Worm (Caenorhabditis elegans): ENCODE measurements around the gene ZK896.4.
A peak's percentile ranks its signal among the peaks of the same experiment; 100 is the strongest.

ZK896.4 gene

ce11 chrIV:12901602-12902001 is 18.5 kb upstream of the ZK896.4 start (continued):
- TF ChIP-seq hmg-1.1 (GFP tag; IDR thresholded peaks at IDR 0.05) (no peak), F44E2.7 (GFP tag; IDR thresholded peaks at IDR 0.05) (no peak), egl-27 (tag; optimal IDR thresholded peaks at IDR 0.05) (no peak), ztf-7 (tag; optimal IDR thresholded peaks at IDR 0.05) (no peak), dve-1 (tag; optimal IDR thresholded peaks at IDR 0.05; ENCODE audit: insufficient read depth) (peak; percentile 3), lir-3 (tag; optimal IDR thresholded peaks at IDR 0.05) (no peak), daf-16 (GFP tag; optimal IDR thresholded peaks at IDR 0.05) (no peak), daf-16 (tag; optimal IDR thresholded peaks at IDR 0.05) (peak; percentile 30), attf-4 (tag; optimal IDR thresholded peaks at IDR 0.05) (no peak), mdl-1 (tag; optimal IDR thresholded peaks at IDR 0.05) (peak in 1 of 2 experiments; percentile 16), hlh-30 (tag; optimal IDR thresholded peaks at IDR 0.05; ENCODE audit: insufficient read depth) (peak; percentile 19), T26A8.4 (GFP tag; IDR thresholded peaks at IDR 0.05) (no peak), saeg-2 (GFP tag; IDR thresholded peaks at IDR 0.05) (no peak), lin-29 (GFP tag; IDR thresholded peaks at IDR 0.05) (no peak), nhr-41 (GFP tag; IDR thresholded peaks at IDR 0.05) (no peak), lsy-2 (tag; optimal IDR thresholded peaks at IDR 0.05) (no peak), pqm-1 (tag; optimal IDR thresholded peaks at IDR 0.05) (peak; percentile 18), ceh-62 (tag; optimal IDR thresholded peaks at IDR 0.05) (no peak), dmd-6 (GFP tag; IDR thresholded peaks at IDR 0.05) (peak; percentile 81), arid-1 (GFP tag; conservative IDR thresholded peaks at IDR 0.05) (no peak), rbr-2 (tag; optimal IDR thresholded peaks at IDR 0.05) (no peak), R02D3.7 (tag; optimal IDR thresholded peaks at IDR 0.05) (no peak), fkh-10 (GFP tag; optimal IDR thresholded peaks at IDR 0.05) (no peak), nhr-10 (tag; optimal IDR thresholded peaks at IDR 0.05) (no peak), nhr-48 (tag; optimal IDR thresholded peaks at IDR 0.05) (no peak), fos-1 (tag; optimal IDR thresholded peaks at IDR 0.05) (no peak), gei-8 (GFP tag; optimal IDR thresholded peaks at IDR 0.05) (no peak), hlh-11 (tag; optimal IDR thresholded peaks at IDR 0.05) (peak; percentile 20)

ce11 chrIV:12900267-12900666 is 17.2 kb upstream of the ZK896.4 start, which contains the start of gene K08D8.10:
K08D8.10 (plus strand) TSS chrIV:12900567.
- TF ChIP-seq daf-16 (GFP tag; optimal IDR thresholded peaks at IDR 0.05) (no peak), daf-16 (tag; optimal IDR thresholded peaks at IDR 0.05) (peak; percentile 9), zip-2 (tag; optimal IDR thresholded peaks at IDR 0.05) (no peak), nhr-11 (tag; optimal IDR thresholded peaks at IDR 0.05) (no peak)

ce11 chrIV:12899392-12899791 is 16.3 kb upstream of the ZK896.4 start, which contains the start of gene K08D8.9:
K08D8.9 (plus strand) TSS chrIV:12899692.
- TF ChIP-seq unc-39 (tag; optimal IDR thresholded peaks at IDR 0.05), result no peak
- no peak for TF ChIP-seq dmd-8 (GFP tag; IDR thresholded peaks at IDR 0.05)
- no peak for TF ChIP-seq spr-1 (tag; optimal IDR thresholded peaks at IDR 0.05)

ce11 chrIV:12898823-12899222 is 15.7 kb upstream of the ZK896.4 start:
- no peak for TF ChIP-seq zip-2 (tag; optimal IDR thresholded peaks at IDR 0.05)
- peak; percentile 59 for TF ChIP-seq nhr-28 (tag; optimal IDR thresholded peaks at IDR 0.05)
- TF ChIP-seq daf-16 (GFP tag; optimal IDR thresholded peaks at IDR 0.05), result no peak
- peak; percentile 38 for TF ChIP-seq daf-16 (tag; optimal IDR thresholded peaks at IDR 0.05)
- TF ChIP-seq duxl-1 (tag; optimal IDR thresholded peaks at IDR 0.05; ENCODE audit: poor library complexity), result no peak

- TF ChIP-seq lin-38 (GFP tag; IDR thresholded peaks at IDR 0.05), result no peak
- no peak for TF ChIP-seq ama-1 (optimal IDR thresholded peaks at IDR 0.05)
- no peak for TF ChIP-seq Y105C5A.15 (GFP tag; IDR thresholded peaks at IDR 0.05)
- TF ChIP-seq pha-4 (GFP tag; IDR thresholded peaks at IDR 0.05), result no peak
- no peak for TF ChIP-seq pha-4 (tag; optimal IDR thresholded peaks at IDR 0.05)
- no peak for TF ChIP-seq F49E8.2 (tag; optimal IDR thresholded peaks at IDR 0.05; ENCODE audit: borderline replicate concordance)
- no peak for TF ChIP-seq duxl-1 (tag; optimal IDR thresholded peaks at IDR 0.05; ENCODE audit: poor library complexity)
- TF ChIP-seq spr-3 (GFP tag; optimal IDR thresholded peaks at IDR 0.05), result no peak
- peak in 1 of 2 experiments; percentile 74 for TF ChIP-seq unc-62 (GFP tag; optimal IDR thresholded peaks at IDR 0.05 in 1 of 2)
- no peak for TF ChIP-seq unc-62 (tag; optimal IDR thresholded peaks at IDR 0.05)
- TF ChIP-seq set-16 (GFP tag; IDR thresholded peaks at IDR 0.05), result no peak
- TF ChIP-seq tra-1 (GFP tag; IDR thresholded peaks at IDR 0.05), result no peak
- TF ChIP-seq nhr-25 (tag; optimal IDR thresholded peaks at IDR 0.05; ENCODE audit: borderline replicate concordance, insufficient read depth), result no peak
- no peak for TF ChIP-seq spr-1 (tag; optimal IDR thresholded peaks at IDR 0.05)
Measured at ce11 chrIV:12897146-12897545, 14.1 kb upstream of the ZK896.4 start.
